Worm (Caenorhabditis elegans) whole organism, L3 larva: ENCODE measurements around the gene Y39H10A.1.

ENCODE experiments used
- ceh-16 ChIP-seq: sonication (generic microtip); optimal IDR thresholded peaks from 2 replicates; lab custom pipeline; 2017; ENCODE audit warnings: missing biosample characterization, missing genetic modification characterization
- ceh-82 ChIP-seq: fragments of 150-350 bp; optimal IDR thresholded peaks from 2 replicates; lab custom pipeline; 2014; ENCODE audit warnings: missing biosample characterization, missing genetic modification characterization
- daf-12 ChIP-seq: fragments of 150-350 bp; optimal IDR thresholded peaks from 2 replicates; lab custom pipeline; 2014; ENCODE audit warnings: missing biosample characterization, missing genetic modification reagents, missing genetic modification characterization
- nhr-12 ChIP-seq: fragments of 150-350 bp; optimal IDR thresholded peaks from 2 replicates; lab custom pipeline; 2014; ENCODE audit warnings: missing biosample characterization, missing genetic modification characterization
- nhr-28 ChIP-seq: fragments of 150-350 bp; optimal IDR thresholded peaks from 2 replicates; lab custom pipeline; 2014; ENCODE audit warnings: missing biosample characterization, missing genetic modification characterization
- nhr-77 ChIP-seq: fragments of 150-350 bp; optimal IDR thresholded peaks from 2 replicates; lab custom pipeline; 2014; ENCODE audit warnings: missing biosample characterization, missing genetic modification characterization
- pqm-1 ChIP-seq: fragments of 150-350 bp; optimal IDR thresholded peaks from 2 replicates; lab custom pipeline; 2017; ENCODE audit warnings: missing biosample characterization, missing genetic modification characterization, inconsistent platforms
- snpc-4 ChIP-seq: fragments of 150-350 bp; optimal IDR thresholded peaks from 2 replicates; lab custom pipeline; 2014; ENCODE audit warnings: missing biosample characterization, missing genetic modification characterization
- tbx-2 ChIP-seq: sonication (generic microtip); optimal IDR thresholded peaks from 2 replicates; lab custom pipeline; 2016; ENCODE audit warnings: mild to moderate bottlenecking, missing genetic modification characterization, missing compliant biosample characterization
- ztf-11 ChIP-seq: fragments of 150-350 bp; optimal IDR thresholded peaks from 2 replicates; lab custom pipeline; 2014; ENCODE audit warnings: missing biosample characterization, missing genetic modification characterization

DNA sequence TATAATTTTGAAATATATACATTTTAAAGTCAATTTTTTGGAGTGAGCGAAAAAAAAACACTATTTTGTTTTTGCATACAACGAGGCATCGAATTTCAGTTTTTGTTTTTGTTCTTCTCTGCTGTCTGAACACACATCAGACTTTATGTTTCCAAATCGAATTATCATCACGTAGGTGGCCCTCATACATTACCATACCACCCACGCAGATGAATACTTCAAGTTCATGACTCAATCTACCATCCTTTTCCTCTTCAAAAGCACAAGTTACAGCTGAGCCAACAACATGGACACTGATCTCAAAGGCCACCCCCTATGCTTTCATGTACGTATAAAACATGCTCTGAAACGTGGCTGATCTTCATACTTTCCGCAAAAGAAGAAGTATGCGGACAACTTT lies 22.8 kb downstream of the Y39H10A.1 start, which contains the start of gene R08F11.7:
- TF ChIP-seq snpc-4 (tag; lab: Kevin White, UChicago) (no peak), ceh-16 (no peak), ceh-82 (tag; lab: Kevin White, UChicago) (no peak), ztf-11 (tag; lab: Kevin White, UChicago) (no peak), tbx-2 (no peak), daf-12 (tag; lab: Kevin White, UChicago) (no peak), nhr-12 (tag; lab: Kevin White, UChicago) (no peak), nhr-28 (tag; lab: Kevin White, UChicago) (no peak), pqm-1 (tag; lab: Kevin White, UChicago) (no peak), nhr-77 (tag; lab: Kevin White, UChicago) (no peak)
